Worm (Caenorhabditis elegans): Measurements from ENCODE around the gene T07G12.2.

Gene T07G12.2

ce11 chrIV:10530648-10531047 is at the start of gene T07G12.2:
TSS of gene T07G12.2 (plus strand) at chrIV:10530709.
- TF ChIP-seq flh-1 (GFP tag; optimal IDR thresholded peaks at IDR 0.05) (no peak), ceh-39 (tag; optimal IDR thresholded peaks at IDR 0.05) (no peak), nhr-76 (tag; optimal IDR thresholded peaks at IDR 0.05) (no peak), ces-1 (GFP tag; optimal IDR thresholded peaks at IDR 0.05) (no peak), lin-13 (tag; optimal IDR thresholded peaks at IDR 0.05) (no peak), pha-4 (tag; optimal IDR thresholded peaks at IDR 0.05) (no peak), mep-1 (tag; optimal IDR thresholded peaks at IDR 0.05) (no peak), mab-5 (tag; optimal IDR thresholded peaks at IDR 0.05) (no peak), M03D4.4 (tag; optimal IDR thresholded peaks at IDR 0.05) (no peak), unc-120 (tag; optimal IDR thresholded peaks at IDR 0.05; ENCODE audit: poor library complexity, severe bottlenecking) (no peak), nhr-12 (tag; optimal IDR thresholded peaks at IDR 0.05) (no peak), nhr-237 (tag; optimal IDR thresholded peaks at IDR 0.05) (no peak)

- TF ChIP-seq nhr-2 (tag; optimal IDR thresholded peaks at IDR 0.05) = no peak
- no peak for TF ChIP-seq ham-2 (GFP tag; optimal IDR thresholded peaks at IDR 0.05)
- TF ChIP-seq ceh-43 (GFP tag; optimal IDR thresholded peaks at IDR 0.05) = no peak
- TF ChIP-seq bed-3 (GFP tag; optimal IDR thresholded peaks at IDR 0.05) = no peak
- TF ChIP-seq ces-1 (GFP tag; optimal IDR thresholded peaks at IDR 0.05) = peak; percentile 88
- TF ChIP-seq hlh-1 (tag; optimal IDR thresholded peaks at IDR 0.05) = no peak
- TF ChIP-seq ceh-83 (GFP tag; optimal IDR thresholded peaks at IDR 0.05) = no peak
- TF ChIP-seq nhr-237 (tag; optimal IDR thresholded peaks at IDR 0.05) = no peak
- TF ChIP-seq sptf-1 (tag; optimal IDR thresholded peaks at IDR 0.05) = peak; percentile 21
- TF ChIP-seq zip-8 (tag; optimal IDR thresholded peaks at IDR 0.05) = no peak
These were observed 48.8 kb upstream of the T07G12.2 start, which contains the start of gene egl-21 for ce11 chrIV:10481695-10482094. TSS of gene egl-21 (minus strand) at chrIV:10481844.

- no peak for TF ChIP-seq nhr-237 (tag; optimal IDR thresholded peaks at IDR 0.05)
- no peak for TF ChIP-seq nhr-2 (tag; optimal IDR thresholded peaks at IDR 0.05)
- TF ChIP-seq unc-39 (tag; optimal IDR thresholded peaks at IDR 0.05) = no peak
- TF ChIP-seq mls-2 (tag; optimal IDR thresholded peaks at IDR 0.05) = no peak
- no peak for TF ChIP-seq hlh-1 (tag; optimal IDR thresholded peaks at IDR 0.05)
- TF ChIP-seq ceh-83 (GFP tag; optimal IDR thresholded peaks at IDR 0.05) = no peak
- TF ChIP-seq ceh-39 (tag; optimal IDR thresholded peaks at IDR 0.05) = no peak
These were observed 47.9 kb upstream of the T07G12.2 start for ce11 chrIV:10482585-10482984.

- TF ChIP-seq mep-1 (tag; optimal IDR thresholded peaks at IDR 0.05) = peak; percentile 24
- no peak for TF ChIP-seq ceh-43 (GFP tag; optimal IDR thresholded peaks at IDR 0.05)
- peak; percentile 39 for TF ChIP-seq ces-1 (GFP tag; optimal IDR thresholded peaks at IDR 0.05)
- peak; percentile 33 for TF ChIP-seq lin-13 (tag; optimal IDR thresholded peaks at IDR 0.05)
- peak; percentile 36 for TF ChIP-seq cnd-1 (tag; optimal IDR thresholded peaks at IDR 0.05)
- peak; percentile 25 for TF ChIP-seq pha-4 (tag; optimal IDR thresholded peaks at IDR 0.05)
- no peak for TF ChIP-seq flh-1 (GFP tag; optimal IDR thresholded peaks at IDR 0.05)
- peak; percentile 22 for TF ChIP-seq M03D4.4 (tag; optimal IDR thresholded peaks at IDR 0.05)
- peak; percentile 54 for TF ChIP-seq sptf-1 (tag; optimal IDR thresholded peaks at IDR 0.05)
These were observed 46.8 kb upstream of the T07G12.2 start, which contains the start of the genes F01D4.5 and ced-5 for ce11 chrIV:10483607-10484117. TSS of gene F01D4.5 (minus strand) at chrIV:10483657. TSS of gene ced-5 (plus strand) at chrIV:10484110.

ce11 chrIV:10489409-10489808 is 41.1 kb upstream of the T07G12.2 start:
- TF ChIP-seq hlh-1 (tag; optimal IDR thresholded peaks at IDR 0.05) (no peak), ztf-11 (tag; optimal IDR thresholded peaks at IDR 0.05) (no peak), snpc-4 (tag; optimal IDR thresholded peaks at IDR 0.05) (no peak), ceh-39 (tag; optimal IDR thresholded peaks at IDR 0.05) (no peak), blmp-1 (tag; optimal IDR thresholded peaks at IDR 0.05) (no peak), ceh-43 (GFP tag; optimal IDR thresholded peaks at IDR 0.05) (no peak), nhr-237 (tag; optimal IDR thresholded peaks at IDR 0.05) (no peak), unc-120 (tag; optimal IDR thresholded peaks at IDR 0.05; ENCODE audit: poor library complexity, severe bottlenecking) (no peak), elt-3 (tag; optimal IDR thresholded peaks at IDR 0.05) (no peak), bed-3 (GFP tag; optimal IDR thresholded peaks at IDR 0.05) (no peak), sem-2 (GFP tag; optimal IDR thresholded peaks at IDR 0.05) (no peak), ham-2 (GFP tag; optimal IDR thresholded peaks at IDR 0.05) (no peak), drap-1 (GFP tag; optimal IDR thresholded peaks at IDR 0.05) (no peak), elt-1 (tag; optimal IDR thresholded peaks at IDR 0.05; ENCODE audit: borderline replicate concordance, insufficient read depth) (no peak), cnd-1 (tag; optimal IDR thresholded peaks at IDR 0.05) (no peak), M03D4.4 (tag; optimal IDR thresholded peaks at IDR 0.05) (no peak)
